Fruit fly (Drosophila melanogaster) S2 (cell line): Measurements from ENCODE around the gene Shawl.

ENCODE experiments used
- CG8478 ChIP-seq: fragments of >200 bp; optimal IDR thresholded peaks from 2 replicates; lab custom pipeline; 2018
- CTCF ChIP-seq, 2 experiments: fragments of >200 bp; optimal IDR thresholded peaks; 2 replicates each; lab custom pipeline; 2018

DNA sequence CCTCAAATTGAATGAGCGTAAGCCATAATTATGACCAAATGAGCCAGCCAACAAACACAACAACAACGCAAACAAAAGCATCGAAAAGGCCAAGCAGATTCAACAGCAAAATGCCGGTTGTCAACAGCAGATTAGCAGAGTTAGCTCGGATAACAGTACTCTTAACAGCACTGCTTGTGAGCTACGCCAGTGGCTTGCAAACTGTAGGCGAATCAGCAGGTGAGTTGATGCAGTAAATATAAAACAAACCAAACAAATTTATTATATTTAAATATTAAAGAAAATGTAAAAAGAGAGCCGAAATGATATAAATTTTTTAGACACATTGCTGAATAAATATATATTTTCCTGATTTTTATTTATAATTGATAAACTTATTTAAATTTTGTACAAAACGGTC lies 5.7 kb upstream of the Shawl start:
- no peak for TF ChIP-seq CG8478 (lab: Kevin White, UChicago)
- no peak for TF ChIP-seq CTCF (optimal IDR thresholded peaks at IDR 0.05; lab: Kevin White, UChicago)
